Worm (Caenorhabditis elegans) whole organism, young adult: ENCODE measurements around the gene F20C5.5.

Source experiments
- akir-1 ChIP-seq: fragments of 200-800 bp; sonication (Bioruptor generic); optimal IDR thresholded peaks from 2 replicates; lab custom pipeline; 2018; ENCODE audit warnings: mild to moderate bottlenecking, missing genetic modification characterization, moderate library complexity, missing compliant biosample characterization
- hlh-26 ChIP-seq: fragments of 200-800 bp; sonication (Bioruptor generic); conservative IDR thresholded peaks from 2 replicates; pipeline ENCODE4 v1.3.6; 2022; ENCODE audit warnings: missing genetic modification reagents, missing genetic modification characterization, missing compliant biosample characterization
- lin-35 ChIP-seq, 3 experiments: fragments of 150-350 bp in 2 of 3; sonication (generic microtip) in 1 of 3; optimal IDR thresholded peaks; 2 replicates each; lab custom pipeline; 2014 to 2018; ENCODE audit warnings: missing biosample characterization in 3 of 3, missing genetic modification characterization in 3 of 3, missing genetic modification reagents in 3 of 3
- pha-4 ChIP-seq: fragments of 150-350 bp; sonication (generic microtip); optimal IDR thresholded peaks from 2 replicates; lab custom pipeline; 2014; ENCODE audit warnings: missing biosample characterization, missing genetic modification reagents, missing genetic modification characterization
- rcor-1 ChIP-seq: fragments of 200-800 bp; sonication (Bioruptor generic); IDR thresholded peaks from 2 replicates; pipeline ENCODE4 v1.3.6; 2022; ENCODE audit warnings: missing genetic modification reagents, missing genetic modification characterization, missing compliant biosample characterization
- snpc-4 ChIP-seq, 5 experiments: fragments of 150-350 bp in 1 of 5; sonication (generic microtip) in 4 of 5; optimal IDR thresholded peaks; 2 replicates each; lab custom pipeline; 2014 to 2018; ENCODE audit warnings: missing genetic modification characterization in 5 of 5, missing biosample characterization in 3 of 5, antibody characterized with exemption in 2 of 5, mild to moderate bottlenecking in 2 of 5, missing compliant biosample characterization in 2 of 5, missing genotype in 2 of 5, moderate library complexity in 2 of 5, missing genetic modification reagents in 1 of 5
- tbp1 ChIP-seq: fragments of 200-800 bp; sonication (Bioruptor generic); optimal IDR thresholded peaks from 2 replicates; lab custom pipeline; 2018; ENCODE audit warnings: mild to moderate bottlenecking, missing genetic modification characterization, missing compliant biosample characterization

- TF ChIP-seq tbp1 (no peak), akir-1 (GFP tag; lab: Kevin White, UChicago) (no peak), lin-35 (GFP tag; optimal IDR thresholded peaks at IDR 0.05; lab: Kevin White, UChicago) (no peak), snpc-4 (GFP tag; optimal IDR thresholded peaks at IDR 0.05; lab: Kevin White, UChicago) (no peak), snpc-4 (tag; optimal IDR thresholded peaks at IDR 0.05; lab: Kevin White, UChicago) (no peak), rcor-1 (GFP tag; lab: Robert Waterston, UW) (no peak), hlh-26 (GFP tag; lab: Robert Waterston, UW) (no peak), pha-4 (tag; lab: Kevin White, UChicago) (no peak)
These were observed 51.3 kb downstream of the F20C5.5 start, which contains the start of gene H23L24.1 for ce11 chrIV:8718153-8718552.
